Fruit fly (Drosophila melanogaster): ENCODE measurements around the gene cni.

- TF ChIP-seq ttk (optimal IDR thresholded peaks at IDR 0.05) = no peak
- no peak for TF ChIP-seq h (optimal IDR thresholded peaks at IDR 0.05)
- TF ChIP-seq Sin3A (optimal IDR thresholded peaks at IDR 0.05) = no peak
- no peak for TF ChIP-seq psq (optimal IDR thresholded peaks at IDR 0.05)
- TF ChIP-seq Myc (optimal IDR thresholded peaks at IDR 0.05) = no peak
Observed at dm6 chr2L:16278842-16279241, 31.7 kb downstream of the cni start.

Measured in Kc167 (cell line).